Worm (Caenorhabditis elegans): Measurements from ENCODE around the gene clec-247.
"Not testable (repeated sequence)": the region's sequence is repeated elsewhere in the genome, so short reads cannot be mapped to it uniquely, and the experiment has no call there.

Gene clec-247

ce11 chrV:18299313-18299712 lies 16.6 kb downstream of the clec-247 start:
- TF ChIP-seq F13H6.1 (tag; optimal IDR thresholded peaks at IDR 0.05) (no peak), lin-39 (tag; optimal IDR thresholded peaks at IDR 0.05) (no peak)

ce11 chrV:18302414-18302813 lies 19.7 kb downstream of the clec-247 start, which contains the start of gene Y51A2A.6:
Y51A2A.6 (plus strand) TSS chrV:18302714.
- not testable (repeated sequence) for TF ChIP-seq fos-1, egl-27, nhr-12 (tag; optimal IDR thresholded peaks at IDR 0.05)

ce11 chrV:18318312-18318711 lies 35.6 kb downstream of the clec-247 start, which contains the start of gene fbxb-119:
fbxb-119 (plus strand) TSS chrV:18318612.
- no peak for TF ChIP-seq gmeb-1 (tag; optimal IDR thresholded peaks at IDR 0.05)
- no peak for TF ChIP-seq unc-62 (GFP tag; optimal IDR thresholded peaks at IDR 0.05)
- no peak for TF ChIP-seq alr-1 (tag; optimal IDR thresholded peaks at IDR 0.05)
- no peak for TF ChIP-seq nhr-12 (tag; optimal IDR thresholded peaks at IDR 0.05)
- TF ChIP-seq ZK546.5 (tag; optimal IDR thresholded peaks at IDR 0.05) = no peak
- no peak for TF ChIP-seq unc-55 (GFP tag; optimal IDR thresholded peaks at IDR 0.05)
- no peak for TF ChIP-seq F13H6.1 (tag; optimal IDR thresholded peaks at IDR 0.05)
- no peak for TF ChIP-seq lin-13 (GFP tag; optimal IDR thresholded peaks at IDR 0.05)
- no peak for TF ChIP-seq mbf-1 (tag; optimal IDR thresholded peaks at IDR 0.05)
- no peak for TF ChIP-seq nhr-25 (tag; optimal IDR thresholded peaks at IDR 0.05)
- no peak for TF ChIP-seq ztf-11 (tag; optimal IDR thresholded peaks at IDR 0.05)

- no peak for TF ChIP-seq ceh-16 (tag; optimal IDR thresholded peaks at IDR 0.05)
- peak; percentile 35 for TF ChIP-seq fos-1 (tag; optimal IDR thresholded peaks at IDR 0.05)
- no peak for TF ChIP-seq F13H6.1 (tag; optimal IDR thresholded peaks at IDR 0.05)
- no peak for TF ChIP-seq lin-39 (tag; optimal IDR thresholded peaks at IDR 0.05)
Measured at ce11 chrV:18323231-18323630, 40.5 kb downstream of the clec-247 start, which contains the start of gene B0462.5. B0462.5 (minus strand) TSS chrV:18323331.

ce11 chrV:18324525-18324924 lies 41.8 kb downstream of the clec-247 start:
- no peak for TF ChIP-seq peb-1 (tag; optimal IDR thresholded peaks at IDR 0.05)
- TF ChIP-seq skn-1 (tag; optimal IDR thresholded peaks at IDR 0.05) = peak; percentile 11
- no peak for TF ChIP-seq nhr-237 (tag; optimal IDR thresholded peaks at IDR 0.05)
- TF ChIP-seq zag-1 (tag; optimal IDR thresholded peaks at IDR 0.05) = no peak
- peak; percentile 70 for TF ChIP-seq fos-1 (tag; optimal IDR thresholded peaks at IDR 0.05)
- TF ChIP-seq mbf-1 (tag; optimal IDR thresholded peaks at IDR 0.05) = no peak

- TF ChIP-seq lsy-2 (tag; optimal IDR thresholded peaks at IDR 0.05) = no peak
- no peak for TF ChIP-seq zag-1 (tag; optimal IDR thresholded peaks at IDR 0.05)
- no peak for TF ChIP-seq peb-1 (tag; optimal IDR thresholded peaks at IDR 0.05)
- no peak for TF ChIP-seq nhr-6 (tag; optimal IDR thresholded peaks at IDR 0.05)
- TF ChIP-seq snpc-4 (tag; optimal IDR thresholded peaks at IDR 0.05) = no peak
- TF ChIP-seq lin-13 (GFP tag; optimal IDR thresholded peaks at IDR 0.05) = no peak
- no peak for TF ChIP-seq ztf-1 (GFP tag; conservative IDR thresholded peaks at IDR 0.05)
- no peak for TF ChIP-seq ZK546.5 (tag; optimal IDR thresholded peaks at IDR 0.05)
- TF ChIP-seq mbf-1 (tag; optimal IDR thresholded peaks at IDR 0.05) = no peak
- no peak for TF ChIP-seq egl-27 (tag; optimal IDR thresholded peaks at IDR 0.05)
- TF ChIP-seq nhr-237 (tag; optimal IDR thresholded peaks at IDR 0.05) = no peak
- TF ChIP-seq ztf-4 (tag; optimal IDR thresholded peaks at IDR 0.05) = no peak
- TF ChIP-seq lin-11 (tag; optimal IDR thresholded peaks at IDR 0.05) = no peak
- TF ChIP-seq nhr-21 (tag; optimal IDR thresholded peaks at IDR 0.05) = no peak
- TF ChIP-seq unc-62 (GFP tag; optimal IDR thresholded peaks at IDR 0.05) = no peak
Measured at ce11 chrV:18331086-18331485, 48.4 kb downstream of the clec-247 start, which contains the start of gene B0462.4. B0462.4 (minus strand) TSS chrV:18331186.
